Fruit fly (Drosophila melanogaster): Measurements from ENCODE around the gene myo.

Gene myo

dm6 chr4:659884-660846, 35.7 kb downstream of the myo start, which contains the start of gene gw (continued):
- TF ChIP-seq lilli (GFP tag; optimal IDR thresholded peaks at IDR 0.05) (peak; percentile 89), CG8359 (GFP tag; optimal IDR thresholded peaks at IDR 0.05; ENCODE audit: borderline replicate concordance) (peak; percentile 11), chm (GFP tag; IDR thresholded peaks at IDR 0.05) (no peak), pb (GFP tag; optimal IDR thresholded peaks at IDR 0.05) (peak; percentile 49), CG1529 (GFP tag; optimal IDR thresholded peaks at IDR 0.05) (peak; percentile 78), sens-2 (GFP tag; IDR thresholded peaks at IDR 0.05) (no peak), mirr (GFP tag; optimal IDR thresholded peaks at IDR 0.05) (no peak), sens (GFP tag) (peak; percentile 97), CG7745 (tag; optimal IDR thresholded peaks at IDR 0.05) (peak; percentile 14), CG2129 (GFP tag; IDR thresholded peaks at IDR 0.05; ENCODE audit: partially characterized antibody) (no peak), p53 (GFP tag; optimal IDR thresholded peaks at IDR 0.05) (peak; percentile 18), CG6683 (GFP tag; optimal IDR thresholded peaks at IDR 0.05) (peak; percentile 59), Tbp (GFP tag; optimal IDR thresholded peaks at IDR 0.05) (no peak), CG12744 (GFP tag; optimal IDR thresholded peaks at IDR 0.05) (peak; percentile 60), tx (GFP tag; optimal IDR thresholded peaks at IDR 0.05) (peak; percentile 75), CG7556 (GFP tag; optimal IDR thresholded peaks at IDR 0.05) (peak; percentile 86), Dp (GFP tag; optimal IDR thresholded peaks at IDR 0.05) (no peak), bab2 (GFP tag; optimal IDR thresholded peaks at IDR 0.05) (peak; percentile 80), onecut (GFP tag; IDR thresholded peaks at IDR 0.05) (peak; percentile 59), CG4282 (GFP tag; optimal IDR thresholded peaks at IDR 0.05) (no peak), D (optimal IDR thresholded peaks at IDR 0.05) (no peak), D (GFP tag; optimal IDR thresholded peaks at IDR 0.05) (peak; percentile 56), Ets97D (GFP tag; optimal IDR thresholded peaks at IDR 0.05) (peak; percentile 47), CG17328 (GFP tag; IDR thresholded peaks at IDR 0.05) (peak; percentile 72), Lhr (GFP tag; optimal IDR thresholded peaks at IDR 0.05) (peak; percentile 38), sna (GFP tag; IDR thresholded peaks at IDR 0.05; ENCODE audit: partially characterized antibody) (no peak), insv (GFP tag; optimal IDR thresholded peaks at IDR 0.05) (peak in 1 of 2 experiments; percentile 72), CG7372 (GFP tag; IDR thresholded peaks at IDR 0.05) (no peak; the same call in 1 of the 2 replicates), Usf (GFP tag; optimal IDR thresholded peaks at IDR 0.05) (no peak), BtbVII (GFP tag; optimal IDR thresholded peaks at IDR 0.05) (peak; percentile 58), Spps (tag; optimal IDR thresholded peaks at IDR 0.05) (peak; percentile 16), trh (GFP tag; optimal IDR thresholded peaks at IDR 0.05) (peak; percentile 4), CG18764 (GFP tag; optimal IDR thresholded peaks at IDR 0.05) (peak; percentile 73), Fer2 (tag; optimal IDR thresholded peaks at IDR 0.05) (peak; percentile 62), Stat92E (GFP tag; optimal IDR thresholded peaks at IDR 0.05) (peak in 2 of 3 experiments; percentile 30 to 69), corto (GFP tag; optimal IDR thresholded peaks at IDR 0.05) (no peak), CG7987 (GFP tag; optimal IDR thresholded peaks at IDR 0.05) (peak; percentile 45), Lpt (GFP tag; optimal IDR thresholded peaks at IDR 0.05) (no peak), CG16863 (GFP tag; optimal IDR thresholded peaks at IDR 0.05) (peak; percentile 75), lmd (GFP tag; IDR thresholded peaks at IDR 0.05) (no peak), gsb (GFP tag; IDR thresholded peaks at IDR 0.05) (no peak), Elba2 (GFP tag; optimal IDR thresholded peaks at IDR 0.05) (no peak), ato (GFP tag; IDR thresholded peaks at IDR 0.05; ENCODE audit: partially characterized antibody) (no peak), Hmx (GFP tag; optimal IDR thresholded peaks at IDR 0.05) (peak; percentile 64), dmrt99B (tag; optimal IDR thresholded peaks at IDR 0.05) (no peak), HmgD (GFP tag; optimal IDR thresholded peaks at IDR 0.05) (peak; percentile 1), fru (optimal IDR thresholded peaks at IDR 0.05) (no peak), Meics (GFP tag; optimal IDR thresholded peaks at IDR 0.05) (no peak), dpn (GFP tag; optimal IDR thresholded peaks at IDR 0.05) (peak; percentile 74 to 78)
